Worm (Caenorhabditis elegans) whole organism, L4 larva: ENCODE measurements around the gene R144.11.

Experiments used
- D1046.2 ChIP-seq: fragments of 200-800 bp; sonication (Bioruptor generic); IDR thresholded peaks from 2 replicates; pipeline ENCODE4 v1.3.6; 2022; ENCODE audit warnings: missing genetic modification characterization, missing compliant biosample characterization
- F44E2.7 ChIP-seq: fragments of 200-800 bp; sonication (Bioruptor generic); IDR thresholded peaks from 2 replicates; pipeline ENCODE4 v2.1.2; 2022; ENCODE audit warnings: missing genetic modification characterization, missing compliant biosample characterization
- T20F7.1 ChIP-seq: fragments of 200-800 bp; sonication (Bioruptor generic); optimal IDR thresholded peaks from 2 replicates; lab custom pipeline; 2018; ENCODE audit warnings: mild to moderate bottlenecking, missing genetic modification characterization, missing compliant biosample characterization
- T26A8.4 ChIP-seq: fragments of 200-800 bp; sonication (Bioruptor generic); IDR thresholded peaks from 2 replicates; pipeline ENCODE4 v1.3.6; 2022; ENCODE audit warnings: missing genetic modification characterization, missing compliant biosample characterization
- Y75B8A.6 ChIP-seq: fragments of 200-800 bp; sonication (Bioruptor generic); IDR thresholded peaks from 2 replicates; pipeline ENCODE4 v1.3.6; 2022; ENCODE audit warnings: missing genetic modification reagents, missing genetic modification characterization, missing compliant biosample characterization
- ZK337.2 ChIP-seq: fragments of 200-800 bp; sonication (Bioruptor generic); IDR thresholded peaks from 2 replicates; pipeline ENCODE4 v1.3.6; 2022; ENCODE audit warnings: missing genetic modification reagents, missing genetic modification characterization, missing compliant biosample characterization
- aha-1 ChIP-seq: fragments of 150-350 bp; peaks from one replicate; lab custom pipeline; 2014; ENCODE audit warnings: missing biosample characterization, missing genetic modification characterization
- ceh-32 ChIP-seq: sonication (generic microtip); optimal IDR thresholded peaks from 2 replicates; lab custom pipeline; 2016; ENCODE audit warnings: mild to moderate bottlenecking, missing genetic modification characterization, missing compliant biosample characterization; ENCODE audit not compliant: poor library complexity
- ceh-62 ChIP-seq: sonication (generic microtip); optimal IDR thresholded peaks from 2 replicates; lab custom pipeline; 2017; ENCODE audit warnings: missing biosample characterization, missing genetic modification characterization
- daf-12 ChIP-seq: fragments of 150-350 bp; optimal IDR thresholded peaks from 2 replicates; lab custom pipeline; 2014; ENCODE audit warnings: missing biosample characterization, missing genetic modification reagents, missing genetic modification characterization
- daf-16 ChIP-seq, 3 experiments: sonication (generic microtip); optimal IDR thresholded peaks; 2 replicates each; lab custom pipeline; 2016 to 2017; ENCODE audit warnings: missing genetic modification characterization in 3 of 3, missing genetic modification reagents in 3 of 3, mild to moderate bottlenecking in 2 of 3, missing compliant biosample characterization in 2 of 3, missing biosample characterization in 1 of 3, moderate library complexity in 1 of 3
- dmd-6 ChIP-seq: fragments of 200-800 bp; sonication (Bioruptor generic); IDR thresholded peaks from 2 replicates; pipeline ENCODE4 v1.3.6; 2022; ENCODE audit warnings: missing genetic modification reagents, missing genetic modification characterization, missing compliant biosample characterization
- dpl-1 ChIP-seq: fragments of 150-350 bp; optimal IDR thresholded peaks from 2 replicates; lab custom pipeline; 2014; ENCODE audit warnings: missing biosample characterization, missing genetic modification reagents, missing genetic modification characterization
- dve-1 ChIP-seq: sonication (generic microtip); optimal IDR thresholded peaks from 2 replicates; lab custom pipeline; 2017; ENCODE audit warnings: antibody characterized with exemption, mild to moderate bottlenecking, missing genetic modification characterization, missing compliant biosample characterization; ENCODE audit not compliant: insufficient read depth
- egl-27 ChIP-seq: sonication (generic microtip); optimal IDR thresholded peaks from 3 replicates; lab custom pipeline; 2017; ENCODE audit warnings: missing biosample characterization, missing genetic modification reagents, missing genetic modification characterization
- egl-43 ChIP-seq: fragments of 200-800 bp; sonication (Bioruptor generic); IDR thresholded peaks from 2 replicates; pipeline ENCODE4 v1.3.6; 2022; ENCODE audit warnings: missing genetic modification reagents, missing genetic modification characterization, missing compliant biosample characterization
- hlh-11 ChIP-seq: fragments of 200-800 bp; sonication (Bioruptor generic); optimal IDR thresholded peaks from 2 replicates; lab custom pipeline; 2018; ENCODE audit warnings: mild to moderate bottlenecking, missing genetic modification characterization, missing compliant biosample characterization
- hmg-1.1 ChIP-seq: fragments of 200-800 bp; sonication (Bioruptor generic); IDR thresholded peaks from 2 replicates; pipeline ENCODE4 v1.3.6; 2022; ENCODE audit warnings: missing genetic modification reagents, missing genetic modification characterization, missing compliant biosample characterization
- jun-1 ChIP-seq: fragments of 150-350 bp; optimal IDR thresholded peaks from 2 replicates; lab custom pipeline; 2014; ENCODE audit warnings: missing biosample characterization, missing genetic modification reagents, missing genetic modification characterization
- lim-7 ChIP-seq: fragments of 200-800 bp; sonication (Bioruptor generic); IDR thresholded peaks from 2 replicates; pipeline ENCODE4 v1.3.6; 2022; ENCODE audit warnings: missing genetic modification characterization, missing compliant biosample characterization
- lin-15B ChIP-seq: fragments of 150-350 bp; sonication (generic microtip); optimal IDR thresholded peaks from 3 replicates; lab custom pipeline; 2014; ENCODE audit warnings: missing biosample characterization, missing genetic modification characterization
- lin-38 ChIP-seq: fragments of 200-800 bp; sonication (Bioruptor generic); IDR thresholded peaks from 2 replicates; pipeline ENCODE4 v1.3.6; 2022; ENCODE audit warnings: missing genetic modification reagents, missing genetic modification characterization, missing compliant biosample characterization
- madf-9 ChIP-seq: fragments of 200-800 bp; sonication (Bioruptor generic); conservative IDR thresholded peaks from 2 replicates; pipeline ENCODE4 v1.3.6; 2022; ENCODE audit warnings: missing genetic modification reagents, missing genetic modification characterization, missing compliant biosample characterization
- mdt-29 ChIP-seq: fragments of 200-800 bp; sonication (Bioruptor generic); IDR thresholded peaks from 2 replicates; pipeline ENCODE4 v1.3.6; 2022; ENCODE audit warnings: missing genetic modification reagents, missing genetic modification characterization, missing compliant biosample characterization
- mep-1 ChIP-seq: fragments of 150-350 bp; sonication (generic microtip); optimal IDR thresholded peaks from 3 replicates; lab custom pipeline; 2014; ENCODE audit warnings: missing biosample characterization, missing genetic modification characterization
- nhr-28 ChIP-seq: fragments of 150-350 bp; optimal IDR thresholded peaks from 2 replicates; lab custom pipeline; 2014; ENCODE audit warnings: missing biosample characterization, missing genetic modification characterization
- nhr-42 ChIP-seq: fragments of 200-800 bp; sonication (Bioruptor generic); IDR thresholded peaks from 2 replicates; pipeline ENCODE4 v1.3.6; 2022; ENCODE audit warnings: missing genetic modification characterization, missing compliant biosample characterization
- nhr-6 ChIP-seq: fragments of 150-350 bp; optimal IDR thresholded peaks from 2 replicates; lab custom pipeline; 2014; ENCODE audit warnings: missing biosample characterization, missing genetic modification characterization
- nhr-76 ChIP-seq: fragments of 150-350 bp; optimal IDR thresholded peaks from 2 replicates; lab custom pipeline; 2014; ENCODE audit warnings: missing biosample characterization, missing genetic modification characterization
- pqm-1 ChIP-seq: sonication (generic microtip); optimal IDR thresholded peaks from 2 replicates; lab custom pipeline; 2017; ENCODE audit warnings: missing biosample characterization, missing genetic modification characterization
- sdz-12 ChIP-seq: fragments of 200-800 bp; sonication (Bioruptor generic); optimal IDR thresholded peaks from 2 replicates; lab custom pipeline; 2018; ENCODE audit warnings: mild to moderate bottlenecking, missing genetic modification characterization, missing compliant biosample characterization
- snpc-1.2 ChIP-seq: fragments of 200-800 bp; sonication (Bioruptor generic); IDR thresholded peaks from 2 replicates; pipeline ENCODE4 v1.3.6; 2022; ENCODE audit warnings: missing genetic modification reagents, missing genetic modification characterization, missing compliant biosample characterization
- snpc-4 ChIP-seq: fragments of 150-350 bp; optimal IDR thresholded peaks from 2 replicates; lab custom pipeline; 2014; ENCODE audit warnings: missing biosample characterization, missing genetic modification characterization
- spr-1 ChIP-seq: sonication (generic microtip); optimal IDR thresholded peaks from 2 replicates; lab custom pipeline; 2016; ENCODE audit warnings: mild to moderate bottlenecking, missing genetic modification characterization, missing compliant biosample characterization
- unc-130 ChIP-seq: sonication (generic microtip); optimal IDR thresholded peaks from 2 replicates; lab custom pipeline; 2016; ENCODE audit warnings: missing genetic modification reagents, missing genetic modification characterization, missing compliant biosample characterization
- unc-39 ChIP-seq: sonication (generic microtip); optimal IDR thresholded peaks from 2 replicates; lab custom pipeline; 2017; ENCODE audit warnings: missing biosample characterization, missing genetic modification characterization
- unc-62 ChIP-seq, 3 experiments: fragments of 150-350 bp in 1 of 3; sonication (generic microtip); optimal IDR thresholded peaks in 2 of 3; peaks in 1 of 3; 1 replicate in 1 of 3; 2 replicates in 2 of 3; lab custom pipeline; 2014 to 2017; ENCODE audit warnings: missing biosample characterization in 3 of 3, missing genetic modification characterization in 3 of 3, missing genetic modification reagents in 3 of 3, missing genotype in 1 of 3
- vab-7 ChIP-seq: fragments of 200-800 bp; sonication (Bioruptor generic); IDR thresholded peaks from 2 replicates; pipeline ENCODE4 v1.3.6; 2022; ENCODE audit warnings: missing genetic modification reagents, missing genetic modification characterization, missing compliant biosample characterization
- zfp-2 ChIP-seq: sonication (generic microtip); optimal IDR thresholded peaks from 2 replicates; lab custom pipeline; 2016; ENCODE audit warnings: mild to moderate bottlenecking, missing genetic modification characterization, missing compliant biosample characterization
- ztf-11 ChIP-seq: fragments of 150-350 bp; optimal IDR thresholded peaks from 2 replicates; lab custom pipeline; 2014; ENCODE audit warnings: missing biosample characterization, missing genetic modification characterization
- ztf-7 ChIP-seq: fragments of 150-350 bp; optimal IDR thresholded peaks from 2 replicates; lab custom pipeline; 2014; ENCODE audit warnings: missing biosample characterization, missing genetic modification characterization

Gene R144.11

DNA sequence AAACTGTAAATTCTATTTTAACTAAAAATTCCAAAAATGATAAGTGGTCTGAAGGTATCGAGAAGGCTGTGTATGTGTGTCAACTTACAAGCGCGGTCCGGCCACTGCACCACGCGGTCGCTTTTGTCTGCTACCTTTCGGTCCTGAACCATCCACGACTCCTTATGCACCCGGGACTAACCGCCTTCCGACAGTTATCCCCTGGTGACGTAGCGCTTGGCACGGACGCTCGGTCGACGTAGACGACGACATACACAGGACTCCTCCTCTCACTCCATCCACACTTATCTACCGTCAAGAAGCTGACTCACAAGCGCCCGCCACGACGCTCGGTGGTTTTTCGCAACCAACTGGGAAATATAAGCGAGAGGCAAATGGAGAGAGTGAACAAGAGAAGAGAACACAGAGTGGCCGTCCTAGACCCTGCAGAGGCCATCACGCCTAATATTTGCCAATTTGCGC lies 22.8 kb upstream of the R144.11 start (continued):
- TF ChIP-seq hmg-1.1 = peak; percentile 97
- peak; percentile 71 to 85 for TF ChIP-seq daf-16 (GFP tag; optimal IDR thresholded peaks at IDR 0.05; lab: Kevin White, UChicago)
- peak; percentile 25 for TF ChIP-seq daf-16 (tag; optimal IDR thresholded peaks at IDR 0.05; lab: Kevin White, UChicago)
- TF ChIP-seq, all 104 proteins: peak for 68; not testable (repeated sequence) for 36

ce11 chrIII:5030629-5031028 lies 22.0 kb upstream of the R144.11 start, which contains the start of gene klp-6:
Gene klp-6, plus strand, starts transcription at chrIII:5030929.
- TF ChIP-seq nhr-6 (tag; lab: Kevin White, UChicago) = no peak
- no peak for TF ChIP-seq daf-16 (GFP tag; optimal IDR thresholded peaks at IDR 0.05; lab: Kevin White, UChicago)
- no peak for TF ChIP-seq daf-16 (tag; optimal IDR thresholded peaks at IDR 0.05; lab: Kevin White, UChicago)
- TF ChIP-seq unc-130 (GFP tag; lab: Kevin White, UChicago) = no peak
- no peak for TF ChIP-seq hlh-11 (tag; lab: Kevin White, UChicago)
- no peak for TF ChIP-seq Y75B8A.6 (GFP tag; lab: Robert Waterston, UW)
- no peak for TF ChIP-seq vab-7 (GFP tag; lab: Robert Waterston, UW)
- TF ChIP-seq lim-7 = no peak
- no peak for TF ChIP-seq ZK337.2 (GFP tag; lab: Robert Waterston, UW)
- TF ChIP-seq mep-1 (tag; lab: Kevin White, UChicago) = no peak
- no peak for TF ChIP-seq F44E2.7 (GFP tag; lab: Robert Waterston, UW)
- TF ChIP-seq ceh-62 (tag; lab: Kevin White, UChicago) = no peak
- TF ChIP-seq lin-15B (tag; lab: Kevin White, UChicago) = no peak
- no peak for TF ChIP-seq unc-39 (tag; lab: Kevin White, UChicago)
- TF ChIP-seq madf-9 (GFP tag; lab: Robert Waterston, UW) = no peak
- no peak for TF ChIP-seq nhr-28 (tag; lab: Kevin White, UChicago)
- TF ChIP-seq aha-1 (tag; lab: Kevin White, UChicago) = no peak
- no peak for TF ChIP-seq daf-12 (tag; lab: Kevin White, UChicago)

DNA sequence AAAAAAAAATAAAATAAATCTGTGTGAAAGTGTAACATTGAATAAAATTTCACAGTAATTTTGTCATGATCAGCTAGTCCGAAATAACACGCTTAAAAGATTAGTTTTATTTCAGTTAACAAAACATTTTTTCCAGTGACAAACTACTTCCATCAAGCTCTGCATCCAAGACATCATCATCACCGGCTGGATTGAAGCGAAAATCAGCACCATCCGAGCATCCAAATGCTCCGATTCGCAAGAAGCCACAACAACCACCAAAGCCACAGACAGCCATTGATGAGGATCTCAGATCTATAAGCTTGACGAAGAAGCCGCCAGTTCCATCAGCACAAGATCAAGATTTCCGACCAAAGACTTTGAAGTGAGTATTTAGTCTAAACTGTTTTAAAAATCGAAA lies 18.6 kb upstream of the R144.11 start:
- no peak for TF ChIP-seq ztf-7 (tag; lab: Kevin White, UChicago)
- no peak for TF ChIP-seq egl-27 (tag; lab: Kevin White, UChicago)
- no peak for TF ChIP-seq hmg-1.1
- TF ChIP-seq T26A8.4 (GFP tag; lab: Robert Waterston, UW) = peak; percentile 49; the same call in 1 of the 2 replicates
- TF ChIP-seq lin-38 (GFP tag; lab: Robert Waterston, UW) = 0 out of 2 replicates have a peak, but pooled peaks have one; percentile 11
- TF ChIP-seq zfp-2 (tag; lab: Kevin White, UChicago) = no peak
- TF ChIP-seq aha-1 (tag; lab: Kevin White, UChicago) = peak; percentile 78
- no peak for TF ChIP-seq ceh-32 (tag; lab: Kevin White, UChicago)
- no peak for TF ChIP-seq dmd-6
- TF ChIP-seq mep-1 (tag; lab: Kevin White, UChicago) = no peak
- TF ChIP-seq D1046.2 (GFP tag; lab: Robert Waterston, UW) = no peak

DNA sequence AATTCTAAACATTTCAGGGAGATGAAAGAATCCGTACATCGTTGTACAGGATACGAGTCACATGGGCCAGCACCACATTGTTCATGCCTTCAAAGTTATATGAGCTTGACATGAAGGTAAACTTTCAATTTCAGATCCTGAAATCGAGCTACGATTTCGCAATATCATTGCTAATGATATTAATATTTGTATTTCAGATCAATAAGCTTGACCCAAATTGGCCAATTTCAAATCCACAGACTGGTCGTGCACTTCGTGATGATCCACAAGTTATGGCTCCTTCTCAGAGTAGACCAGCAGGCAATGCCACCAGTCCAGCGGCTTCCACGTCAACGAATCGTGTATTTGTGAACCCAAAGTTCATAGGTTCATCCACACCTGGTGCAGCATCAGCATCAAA lies 17.7 kb upstream of the R144.11 start:
- TF ChIP-seq nhr-76 (tag; lab: Kevin White, UChicago) (no peak), aha-1 (tag; lab: Kevin White, UChicago) (peak; percentile 53), unc-62 (GFP tag; optimal IDR thresholded peaks at IDR 0.05 in 1 of 2; lab: Kevin White, UChicago) (peak in 1 of 2 experiments; percentile 60), unc-62 (tag; optimal IDR thresholded peaks at IDR 0.05; lab: Kevin White, UChicago) (no peak)

DNA sequence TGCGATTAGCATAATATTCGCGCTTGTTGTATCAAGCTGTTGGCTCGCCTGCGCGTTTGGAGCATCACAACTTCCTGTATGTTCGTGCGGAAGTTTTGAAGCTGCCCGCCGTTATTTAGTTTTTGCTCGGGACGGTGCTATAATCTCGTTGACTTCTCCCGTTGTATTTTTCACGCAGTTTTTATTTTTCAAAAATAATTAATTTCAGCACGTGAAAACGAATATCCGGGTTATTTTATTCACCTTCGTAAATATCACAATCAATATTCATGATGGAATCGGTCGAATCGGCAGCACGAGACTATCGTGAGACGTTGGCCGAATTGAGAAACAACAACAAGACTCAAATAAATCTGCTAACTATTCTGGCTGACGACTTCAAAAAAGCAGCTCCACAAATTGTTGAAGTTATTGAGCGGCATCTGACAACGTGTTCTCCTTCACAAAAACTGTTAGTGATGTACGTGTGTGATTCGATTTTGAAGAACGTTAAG lies 16.6 kb upstream of the R144.11 start:
- TF ChIP-seq aha-1 (tag; lab: Kevin White, UChicago) = peak; percentile 80
- TF ChIP-seq unc-62 (GFP tag; optimal IDR thresholded peaks at IDR 0.05 in 1 of 2; lab: Kevin White, UChicago) = no peak
- TF ChIP-seq unc-62 (tag; optimal IDR thresholded peaks at IDR 0.05; lab: Kevin White, UChicago) = no peak
- peak; percentile 27 for TF ChIP-seq dve-1
- TF ChIP-seq hmg-1.1 = 0 out of 2 replicates have a peak, but pooled peaks have one; percentile 30
- peak; percentile 79; the same call in 1 of the 2 replicates for TF ChIP-seq Y75B8A.6 (GFP tag; lab: Robert Waterston, UW)
- TF ChIP-seq sdz-12 (GFP tag; lab: Kevin White, UChicago) = peak; percentile 41
- peak; percentile 8 for TF ChIP-seq jun-1 (tag; lab: Kevin White, UChicago)
- TF ChIP-seq egl-43 (GFP tag; lab: Robert Waterston, UW) = no peak
- TF ChIP-seq pqm-1 (tag; lab: Kevin White, UChicago) = no peak
- no peak for TF ChIP-seq ztf-11
- peak; percentile 53 for TF ChIP-seq mep-1 (tag; lab: Kevin White, UChicago)
- peak; percentile 20 for TF ChIP-seq dpl-1 (GFP tag; lab: Kevin White, UChicago)
- no peak for TF ChIP-seq snpc-4 (tag; lab: Kevin White, UChicago)
- peak; percentile 29 for TF ChIP-seq spr-1 (tag; lab: Kevin White, UChicago)
- peak; percentile 41; the same call in 1 of the 2 replicates for TF ChIP-seq snpc-1.2 (GFP tag; lab: Robert Waterston, UW)
- peak; percentile 60 for TF ChIP-seq T26A8.4 (GFP tag; lab: Robert Waterston, UW)
- TF ChIP-seq mdt-29 = 0 out of 2 replicates have a peak, but pooled peaks have one; percentile 43
- no peak for TF ChIP-seq nhr-42 (GFP tag; lab: Robert Waterston, UW)
- peak; percentile 62 for TF ChIP-seq T20F7.1 (GFP tag; lab: Kevin White, UChicago)
